Worm (Caenorhabditis elegans): ENCODE data around the gene W07A12.4.

- TF ChIP-seq lsy-2 (tag; optimal IDR thresholded peaks at IDR 0.05): no peak
- no peak for TF ChIP-seq nhr-237 (tag; optimal IDR thresholded peaks at IDR 0.05)
- no peak for TF ChIP-seq nhr-12 (tag; optimal IDR thresholded peaks at IDR 0.05)
- no peak for TF ChIP-seq ces-1 (GFP tag; optimal IDR thresholded peaks at IDR 0.05)
- no peak for TF ChIP-seq mep-1 (tag; optimal IDR thresholded peaks at IDR 0.05)
- TF ChIP-seq pha-4 (tag; optimal IDR thresholded peaks at IDR 0.05): no peak
- no peak for TF ChIP-seq unc-39 (tag; optimal IDR thresholded peaks at IDR 0.05)
- no peak for TF ChIP-seq mab-5 (tag; optimal IDR thresholded peaks at IDR 0.05)
- TF ChIP-seq elt-1 (tag; optimal IDR thresholded peaks at IDR 0.05; ENCODE audit: borderline replicate concordance, insufficient read depth): no peak
- TF ChIP-seq ceh-83 (GFP tag; optimal IDR thresholded peaks at IDR 0.05): no peak
- TF ChIP-seq mls-2 (tag; optimal IDR thresholded peaks at IDR 0.05): no peak
Measured at ce11 chrII:9154339-9154738, 8.3 kb downstream of the W07A12.4 start.
